Fruit fly (Drosophila melanogaster) whole organism, prepupa: ENCODE results near the gene Vha16-3.

Source experiments
- CG16779 ChIP-seq: fragments of 200-800 bp; sonication (Bioruptor generic); optimal IDR thresholded peaks from 3 replicates; lab custom pipeline; 2017; ENCODE audit warnings: missing biosample characterization, mild to moderate bottlenecking, missing genetic modification characterization
- CG6276 ChIP-seq: fragments of 200-800 bp; sonication (Bioruptor generic); optimal IDR thresholded peaks from 2 replicates; lab custom pipeline; 2017; ENCODE audit warnings: missing biosample characterization, mild to moderate bottlenecking, missing genetic modification characterization
- CG8119 ChIP-seq: fragments of 200-800 bp; sonication (Bioruptor generic); IDR thresholded peaks from 3 replicates; pipeline ENCODE4 v1.3.6; 2022; ENCODE audit warnings: missing biosample characterization, missing genetic modification characterization
- CG9139 ChIP-seq: fragments of 200-800 bp; sonication (Bioruptor generic); optimal IDR thresholded peaks from 3 replicates; lab custom pipeline; 2017; ENCODE audit warnings: missing biosample characterization, mild to moderate bottlenecking, missing genetic modification characterization
- Hr39 ChIP-seq: fragments of 200-800 bp; sonication (Bioruptor generic); optimal IDR thresholded peaks from 2 replicates; lab custom pipeline; 2016; ENCODE audit warnings: missing biosample characterization, missing genetic modification characterization
- Lpt ChIP-seq: fragments of 200-800 bp; sonication (Bioruptor generic); optimal IDR thresholded peaks from 3 replicates; lab custom pipeline; 2016; ENCODE audit warnings: missing biosample characterization, missing genetic modification characterization
- Smox ChIP-seq: fragments of 200-800 bp; sonication (Bioruptor generic); optimal IDR thresholded peaks from 3 replicates; lab custom pipeline; 2016; ENCODE audit warnings: missing biosample characterization, missing genetic modification characterization
- Sox14 ChIP-seq: fragments of 200-800 bp; sonication (Bioruptor generic); optimal IDR thresholded peaks from 3 replicates; lab custom pipeline; 2016; ENCODE audit warnings: missing biosample characterization, missing genetic modification characterization
- fkh ChIP-seq: fragments of 200-800 bp; sonication (Bioruptor generic); optimal IDR thresholded peaks from 3 replicates; lab custom pipeline; 2017; ENCODE audit warnings: missing biosample characterization, mild to moderate bottlenecking, missing genetic modification characterization, moderate library complexity
- svp ChIP-seq: fragments of 200-800 bp; sonication (Bioruptor generic); peaks from one replicate; lab custom pipeline; 2016; ENCODE audit warnings: missing biosample characterization, missing genetic modification characterization
- vri ChIP-seq: fragments of 200-800 bp; sonication (Bioruptor generic); optimal IDR thresholded peaks from 3 replicates; lab custom pipeline; 2016; ENCODE audit warnings: missing biosample characterization, mild to moderate bottlenecking, missing genetic modification characterization

dm6 chr3L:11448935-11449334 is 24.2 kb upstream of the Vha16-3 start:
- TF ChIP-seq Lpt (GFP tag; lab: Kevin White, UChicago), result peak; percentile 92
- TF ChIP-seq CG9139 (GFP tag; lab: Kevin White, UChicago), result no peak
- TF ChIP-seq fkh (GFP tag; lab: Kevin White, UChicago), result no peak
- TF ChIP-seq vri (GFP tag; lab: Kevin White, UChicago), result no peak
- peak; percentile 82 for TF ChIP-seq CG6276 (GFP tag; lab: Kevin White, UChicago)
- TF ChIP-seq svp (GFP tag; lab: Kevin White, UChicago), result peak; percentile 23
- peak; percentile 79 for TF ChIP-seq Sox14 (GFP tag; lab: Kevin White, UChicago)
- peak; percentile 93 for TF ChIP-seq CG8119 (GFP tag; lab: Robert Waterston, UW)
- TF ChIP-seq CG16779 (tag; lab: Kevin White, UChicago), result peak; percentile 26
- no peak for TF ChIP-seq Smox (GFP tag; lab: Kevin White, UChicago)
- peak; percentile 12 for TF ChIP-seq Hr39 (GFP tag; lab: Kevin White, UChicago)
